Worm (Caenorhabditis elegans): Measurements from ENCODE around the gene malt-1.

malt-1 gene

DNA sequence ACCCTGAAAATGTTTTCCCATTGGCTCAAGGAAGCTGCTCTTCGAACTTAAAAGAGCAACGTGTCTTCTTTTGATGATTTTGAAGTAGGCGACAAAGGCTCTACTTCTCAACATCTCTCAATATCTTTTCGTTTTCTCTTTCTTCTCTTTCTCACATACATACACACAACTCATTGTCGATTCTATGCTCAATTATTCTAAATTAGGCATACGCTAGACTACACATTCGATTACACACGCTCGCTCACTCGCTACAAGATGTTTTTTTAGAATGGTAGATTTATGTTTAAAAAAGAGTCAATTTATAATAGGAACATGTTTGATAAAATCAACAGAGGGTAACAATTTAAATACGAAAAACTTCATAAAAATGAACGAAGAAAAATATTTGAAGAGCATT, 9.6 kb downstream of the malt-1 start:
- TF ChIP-seq dpl-1 (GFP tag; optimal IDR thresholded peaks at IDR 0.05), result no peak
- peak; percentile 7 for TF ChIP-seq fkh-10 (GFP tag; optimal IDR thresholded peaks at IDR 0.05)
- no peak for TF ChIP-seq unc-98 (GFP tag; IDR thresholded peaks at IDR 0.05)
- TF ChIP-seq nhr-28 (tag; optimal IDR thresholded peaks at IDR 0.05), result no peak
- TF ChIP-seq aha-1 (tag; optimal IDR thresholded peaks at IDR 0.05), result no peak
- TF ChIP-seq nhr-11 (tag; optimal IDR thresholded peaks at IDR 0.05), result no peak
- no peak for TF ChIP-seq jun-1 (tag; optimal IDR thresholded peaks at IDR 0.05)
- TF ChIP-seq isw-1 (GFP tag; IDR thresholded peaks at IDR 0.05), result no peak
- peak; percentile 70 for TF ChIP-seq lin-14 (GFP tag; optimal IDR thresholded peaks at IDR 0.05)
- TF ChIP-seq nhr-76 (tag; optimal IDR thresholded peaks at IDR 0.05), result no peak
- TF ChIP-seq ceh-8 (GFP tag; optimal IDR thresholded peaks at IDR 0.05), result no peak
- no peak for TF ChIP-seq zip-4 (GFP tag; optimal IDR thresholded peaks at IDR 0.05)
- TF ChIP-seq unc-86 (tag; optimal IDR thresholded peaks at IDR 0.05), result peak; percentile 25
- no peak for TF ChIP-seq skn-1 (tag; optimal IDR thresholded peaks at IDR 0.05)
- TF ChIP-seq nhr-71 (tag; optimal IDR thresholded peaks at IDR 0.05), result peak; percentile 6
- peak; percentile 17 for TF ChIP-seq fkh-8 (tag; optimal IDR thresholded peaks at IDR 0.05)
- no peak for TF ChIP-seq ceh-88 (GFP tag; IDR thresholded peaks at IDR 0.05)
- TF ChIP-seq zag-1 (tag; optimal IDR thresholded peaks at IDR 0.05), result no peak
- TF ChIP-seq tlp-1 (tag; optimal IDR thresholded peaks at IDR 0.05), result no peak
- no peak for TF ChIP-seq elt-3 (tag; optimal IDR thresholded peaks at IDR 0.05)

ce11 chrII:6940726-6941230, 10.3 kb downstream of the malt-1 start:
- no peak for TF ChIP-seq unc-62 (GFP tag; optimal IDR thresholded peaks at IDR 0.05)
- TF ChIP-seq F16B12.6 (tag; optimal IDR thresholded peaks at IDR 0.05), result no peak
- peak; percentile 28 for TF ChIP-seq lin-14 (GFP tag; optimal IDR thresholded peaks at IDR 0.05)
- peak; percentile 40 for TF ChIP-seq fkh-8 (tag; optimal IDR thresholded peaks at IDR 0.05)
- TF ChIP-seq mep-1 (tag; optimal IDR thresholded peaks at IDR 0.05), result peak; percentile 16
- no peak for TF ChIP-seq mef-2 (tag; optimal IDR thresholded peaks at IDR 0.05)
- TF ChIP-seq nhr-84 (tag; optimal IDR thresholded peaks at IDR 0.05), result no peak
- no peak for TF ChIP-seq mab-9 (GFP tag; IDR thresholded peaks at IDR 0.05)
- TF ChIP-seq efl-1 (optimal IDR thresholded peaks at IDR 0.05), result no peak
- no peak for TF ChIP-seq efl-1 (GFP tag; optimal IDR thresholded peaks at IDR 0.05 in 1 of 2)

DNA sequence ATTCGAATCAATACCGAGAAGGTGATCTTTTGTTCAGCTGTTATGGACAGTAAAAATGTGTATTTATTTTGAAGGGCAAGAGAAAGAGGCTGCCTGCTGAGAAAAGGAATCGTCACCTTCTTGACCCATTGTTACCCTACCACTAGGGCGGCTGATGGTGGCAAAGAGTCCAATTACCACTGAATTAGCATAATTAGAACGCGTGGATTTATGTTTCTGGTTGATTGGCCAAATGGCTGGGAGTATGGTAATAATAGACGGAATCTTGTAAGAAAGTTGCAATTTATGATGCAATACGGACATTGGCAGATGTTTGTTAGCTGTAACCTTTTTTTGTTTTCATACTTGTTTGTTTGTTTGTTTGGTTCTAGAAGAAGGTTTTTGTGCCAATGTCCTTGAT, 11.2 kb downstream of the malt-1 start:
- TF ChIP-seq lin-14 (GFP tag; optimal IDR thresholded peaks at IDR 0.05) (peak; percentile 3), dpl-1 (GFP tag; optimal IDR thresholded peaks at IDR 0.05) (no peak)

- no peak for TF ChIP-seq unc-98 (GFP tag; IDR thresholded peaks at IDR 0.05)
- no peak for TF ChIP-seq lin-13 (GFP tag; optimal IDR thresholded peaks at IDR 0.05)
- peak; percentile 32 for TF ChIP-seq dsc-1 (tag; optimal IDR thresholded peaks at IDR 0.05)
- peak; percentile 2 for TF ChIP-seq fkh-8 (tag; optimal IDR thresholded peaks at IDR 0.05)
These were observed 14.0 kb downstream of the malt-1 start for ce11 chrII:6937057-6937456.

ce11 chrII:6936528-6936927, 14.6 kb downstream of the malt-1 start:
- TF ChIP-seq swsn-7 (tag; optimal IDR thresholded peaks at IDR 0.05) (no peak), alr-1 (tag; optimal IDR thresholded peaks at IDR 0.05; ENCODE audit: borderline replicate concordance) (no peak), nhr-71 (tag; optimal IDR thresholded peaks at IDR 0.05) (peak; percentile 4), efl-1 (optimal IDR thresholded peaks at IDR 0.05) (no peak), efl-1 (GFP tag; optimal IDR thresholded peaks at IDR 0.05 in 1 of 2) (peak in 1 of 2 experiments; percentile 71)

DNA sequence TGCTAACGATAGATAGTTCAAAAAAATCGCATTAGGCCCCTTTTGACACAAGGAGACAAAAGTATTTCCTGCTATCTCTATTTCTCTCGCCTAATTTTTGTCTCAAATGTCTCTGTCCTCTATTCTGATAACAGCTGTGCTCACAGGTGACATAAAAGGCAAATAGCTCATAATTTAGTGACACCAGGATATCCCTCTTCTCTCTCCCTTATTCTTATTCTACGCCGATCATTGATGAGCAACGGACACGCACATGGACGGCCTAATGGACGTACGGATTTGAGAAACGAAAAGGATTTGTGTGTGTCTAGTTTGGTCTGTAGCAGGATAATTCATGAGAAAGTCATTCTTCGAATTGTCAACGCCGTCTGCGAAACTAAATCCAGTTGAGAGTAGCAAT, 15.1 kb downstream of the malt-1 start:
- TF ChIP-seq C04F5.9 (tag; optimal IDR thresholded peaks at IDR 0.05), result no peak
- TF ChIP-seq unc-86 (tag; optimal IDR thresholded peaks at IDR 0.05), result peak; percentile 36
- TF ChIP-seq rnt-1 (tag; optimal IDR thresholded peaks at IDR 0.05), result no peak
- TF ChIP-seq hpl-2 (GFP tag; optimal IDR thresholded peaks at IDR 0.05), result no peak
- TF ChIP-seq nhr-237 (tag; optimal IDR thresholded peaks at IDR 0.05), result no peak
- TF ChIP-seq nhr-90 (tag; optimal IDR thresholded peaks at IDR 0.05; ENCODE audit: poor library complexity), result no peak
- TF ChIP-seq efl-3 (GFP tag; optimal IDR thresholded peaks at IDR 0.05), result no peak
- no peak for TF ChIP-seq lin-13 (GFP tag; optimal IDR thresholded peaks at IDR 0.05)
- TF ChIP-seq egl-13 (tag; optimal IDR thresholded peaks at IDR 0.05), result peak; percentile 19
- TF ChIP-seq unc-98 (GFP tag; IDR thresholded peaks at IDR 0.05), result no peak
- no peak for TF ChIP-seq ceh-82 (tag; optimal IDR thresholded peaks at IDR 0.05)
- TF ChIP-seq ztf-11 (tag; optimal IDR thresholded peaks at IDR 0.05), result peak in 1 of 2 experiments; percentile 50
- no peak for TF ChIP-seq efl-1 (optimal IDR thresholded peaks at IDR 0.05)
- peak in 1 of 2 experiments; percentile 88 for TF ChIP-seq efl-1 (GFP tag; optimal IDR thresholded peaks at IDR 0.05 in 1 of 2)
- no peak for TF ChIP-seq dpl-1 (GFP tag; optimal IDR thresholded peaks at IDR 0.05)
- TF ChIP-seq nhr-11 (tag; optimal IDR thresholded peaks at IDR 0.05), result no peak
- TF ChIP-seq dsc-1 (tag; optimal IDR thresholded peaks at IDR 0.05), result peak; percentile 41
- no peak for TF ChIP-seq egl-27 (tag; optimal IDR thresholded peaks at IDR 0.05)
- no peak for TF ChIP-seq aly-2 (tag; optimal IDR thresholded peaks at IDR 0.05)

Data from whole organism, L1 larva.